Fruit fly (Drosophila melanogaster) whole organism, pupa: ENCODE results near the gene Art2.
A peak's percentile ranks its signal among the peaks of the same experiment; 100 is the strongest.

ENCODE experiments used
- CG13204 ChIP-seq: fragments of 200-800 bp; sonication (Bioruptor generic); optimal IDR thresholded peaks from 2 replicates; lab custom pipeline; 2018; ENCODE audit warnings: missing biosample characterization, mild to moderate bottlenecking, missing genetic modification characterization, moderate library complexity
- CG14655 ChIP-seq: fragments of 200-800 bp; sonication (Bioruptor generic); optimal IDR thresholded peaks from 3 replicates; lab custom pipeline; 2017; ENCODE audit warnings: mild to moderate bottlenecking, missing biosample characterization, missing genetic modification reagents, missing genetic modification characterization
- CG17806 ChIP-seq: fragments of 200-800 bp; sonication (Bioruptor generic); optimal IDR thresholded peaks from 2 replicates; lab custom pipeline; 2018; ENCODE audit warnings: missing biosample characterization, mild to moderate bottlenecking, missing genetic modification characterization, moderate library complexity
- CG32121 ChIP-seq: fragments of 200-800 bp; sonication (Bioruptor generic); IDR thresholded peaks from 2 replicates; pipeline ENCODE4 v1.3.6; 2022; ENCODE audit warnings: missing biosample characterization, missing genetic modification characterization
- CG34367 ChIP-seq: fragments of 200-800 bp; sonication (Bioruptor generic); optimal IDR thresholded peaks from 2 replicates; lab custom pipeline; 2018; ENCODE audit warnings: missing biosample characterization, mild to moderate bottlenecking, missing genetic modification characterization
- CG4496 ChIP-seq: fragments of 200-800 bp; sonication (Bioruptor generic); IDR thresholded peaks from 3 replicates; pipeline ENCODE4 v1.3.6; 2022; ENCODE audit warnings: missing biosample characterization, missing genetic modification characterization
- CG8159 ChIP-seq: fragments of 200-800 bp; sonication (Bioruptor generic); optimal IDR thresholded peaks from 3 replicates; lab custom pipeline; 2018; ENCODE audit warnings: missing biosample characterization, mild to moderate bottlenecking, missing genetic modification characterization, moderate library complexity
- CG8301 ChIP-seq: fragments of 200-800 bp; sonication (Bioruptor generic); optimal IDR thresholded peaks from 2 replicates; lab custom pipeline; 2018; ENCODE audit warnings: missing biosample characterization, mild to moderate bottlenecking, missing genetic modification characterization
- D1 ChIP-seq: fragments of 200-800 bp; sonication (Bioruptor generic); optimal IDR thresholded peaks from 2 replicates; lab custom pipeline; 2018; ENCODE audit warnings: missing biosample characterization, mild to moderate bottlenecking, missing genetic modification characterization, moderate library complexity
- EcR ChIP-seq: fragments of 200-800 bp; sonication (Bioruptor generic); optimal IDR thresholded peaks from 3 replicates; lab custom pipeline; 2019; ENCODE audit warnings: missing biosample characterization, missing genetic modification characterization, mild to moderate bottlenecking, moderate library complexity, missing genetic modification reagents
- Ets98B ChIP-seq: fragments of 200-800 bp; sonication (Bioruptor generic); IDR thresholded peaks from 2 replicates; pipeline ENCODE4 v1.3.6; 2022; ENCODE audit warnings: missing biosample characterization, missing genetic modification characterization
- rn ChIP-seq: fragments of 200-800 bp; sonication (Bioruptor generic); IDR thresholded peaks from 2 replicates; pipeline ENCODE4 v1.3.6; 2022; ENCODE audit warnings: missing biosample characterization, missing genetic modification characterization

dm6 chr2L:4324254-4324653 lies 43.1 kb upstream of the Art2 start, which contains the start of gene bdl:
- TF ChIP-seq EcR (no peak), rn (GFP tag; lab: Robert Waterston, UW) (no peak), CG13204 (GFP tag; lab: Kevin White, UChicago) (no peak), Ets98B (GFP tag; lab: Robert Waterston, UW) (no peak), CG32121 (GFP tag; lab: Robert Waterston, UW) (0 out of 2 replicates have a peak, but pooled peaks have one; percentile 37), CG8301 (tag; lab: Kevin White, UChicago) (no peak), CG17806 (tag; lab: Kevin White, UChicago) (no peak), CG4496 (peak; percentile 42; the same call in 1 of the 3 replicates), CG34367 (tag; lab: Kevin White, UChicago) (no peak), CG14655 (no peak), CG8159 (tag; lab: Kevin White, UChicago) (no peak), D1 (tag; lab: Kevin White, UChicago) (no peak)
